Fruit fly (Drosophila melanogaster): ENCODE measurements around the gene CG14712.

CG14712 gene

dm6 chr3R:11604654-11605436, 23.7 kb upstream of the CG14712 start (continued):
- TF ChIP-seq hb (GFP tag; IDR thresholded peaks at IDR 0.05; ENCODE audit: partially characterized antibody) (no peak), CG10959 (GFP tag; IDR thresholded peaks at IDR 0.05) (no peak), sqz (GFP tag; optimal IDR thresholded peaks at IDR 0.05) (no peak), CG32767 (GFP tag; IDR thresholded peaks at IDR 0.05) (no peak), CG1024 (GFP tag; IDR thresholded peaks at IDR 0.05) (no peak), trh (GFP tag; optimal IDR thresholded peaks at IDR 0.05) (no peak), Sry-β (GFP tag; optimal IDR thresholded peaks at IDR 0.05) (no peak), CG10209 (GFP tag; optimal IDR thresholded peaks at IDR 0.05) (no peak), CG1529 (GFP tag; optimal IDR thresholded peaks at IDR 0.05) (no peak), CG31441 (GFP tag; IDR thresholded peaks at IDR 0.05) (no peak), nerfin-2 (GFP tag; IDR thresholded peaks at IDR 0.05; ENCODE audit: partially characterized antibody) (no peak), stc (GFP tag; IDR thresholded peaks at IDR 0.05) (peak; percentile 32; the same call in 1 of the 2 replicates), NfI (GFP tag; optimal IDR thresholded peaks at IDR 0.05) (no peak), Opbp (GFP tag; IDR thresholded peaks at IDR 0.05; ENCODE audit: partially characterized antibody) (peak; percentile 48; the same call in 1 of the 3 replicates), Oaz (GFP tag; IDR thresholded peaks at IDR 0.05) (no peak), CG32532 (GFP tag; IDR thresholded peaks at IDR 0.05) (peak; percentile 68; the same call in 1 of the 2 replicates), CG7372 (GFP tag; IDR thresholded peaks at IDR 0.05) (no peak), Bteb2 (GFP tag; optimal IDR thresholded peaks at IDR 0.05) (no peak), Kr (GFP tag; optimal IDR thresholded peaks at IDR 0.05) (no peak), CG33213 (GFP tag; optimal IDR thresholded peaks at IDR 0.05) (no peak), GATAe (GFP tag; conservative IDR thresholded peaks at IDR 0.05) (no peak), Tbp (GFP tag; optimal IDR thresholded peaks at IDR 0.05) (no peak), CG3163 (GFP tag; optimal IDR thresholded peaks at IDR 0.05) (no peak), Myb (GFP tag; optimal IDR thresholded peaks at IDR 0.05) (no peak), amos (GFP tag; IDR thresholded peaks at IDR 0.05; ENCODE audit: partially characterized antibody) (no peak), salm (tag; optimal IDR thresholded peaks at IDR 0.05) (no peak), bab2 (GFP tag; optimal IDR thresholded peaks at IDR 0.05) (no peak), fd3F (GFP tag; optimal IDR thresholded peaks at IDR 0.05) (no peak), lov (optimal IDR thresholded peaks at IDR 0.05) (no peak), lov (GFP tag; IDR thresholded peaks at IDR 0.05) (no peak), ftz-f1 (GFP tag; optimal IDR thresholded peaks at IDR 0.05) (no peak), CG9215 (GFP tag; IDR thresholded peaks at IDR 0.05) (no peak), kni (GFP tag; optimal IDR thresholded peaks at IDR 0.05) (no peak), Nf-YB (GFP tag; optimal IDR thresholded peaks at IDR 0.05) (no peak), CG7987 (GFP tag; optimal IDR thresholded peaks at IDR 0.05) (no peak), CG18262 (tag; optimal IDR thresholded peaks at IDR 0.05) (no peak), NK7.1 (GFP tag; optimal IDR thresholded peaks at IDR 0.05) (no peak), CG18599 (GFP tag; optimal IDR thresholded peaks at IDR 0.05) (no peak), Rfx (GFP tag; IDR thresholded peaks at IDR 0.05) (no peak), dmrt11E (tag; optimal IDR thresholded peaks at IDR 0.05) (no peak), caup (GFP tag; optimal IDR thresholded peaks at IDR 0.05; ENCODE audit: severe bottlenecking) (no peak), CG9727 (GFP tag; optimal IDR thresholded peaks at IDR 0.05) (no peak), Hsf (GFP tag; optimal IDR thresholded peaks at IDR 0.05) (no peak), Sox102F (GFP tag; optimal IDR thresholded peaks at IDR 0.05) (no peak), slp2 (GFP tag; optimal IDR thresholded peaks at IDR 0.05) (no peak), CG8359 (GFP tag; optimal IDR thresholded peaks at IDR 0.05; ENCODE audit: borderline replicate concordance) (no peak), odd (GFP tag; optimal IDR thresholded peaks at IDR 0.05) (no peak), CG11560 (tag; IDR thresholded peaks at IDR 0.05) (no peak), CG7786 (GFP tag; optimal IDR thresholded peaks at IDR 0.05) (no peak), CG3847 (GFP tag; IDR thresholded peaks at IDR 0.05) (no peak)

Measured in whole organism, embryonic.